Worm (Caenorhabditis elegans): ENCODE data around the gene F13A2.10.

Gene F13A2.10

ce11 chrV:4422127-4422526, 36.1 kb upstream of the F13A2.10 start, which contains the start of gene skr-7:
TSS of gene skr-7 (plus strand) at chrV:4422427.
- TF ChIP-seq jun-1 (tag; optimal IDR thresholded peaks at IDR 0.05) (no peak), ces-1 (GFP tag; optimal IDR thresholded peaks at IDR 0.05) (no peak), nhr-76 (tag; optimal IDR thresholded peaks at IDR 0.05) (no peak)

ce11 chrV:4421475-4421874, 35.4 kb upstream of the F13A2.10 start, which contains the start of gene skr-14:
TSS of gene skr-14 (minus strand) at chrV:4421575.
- TF ChIP-seq C16A3.4 (tag; optimal IDR thresholded peaks at IDR 0.05), result no peak

ce11 chrV:4419767-4420322, 33.8 kb upstream of the F13A2.10 start, which contains the start of the genes Y47D7A.7 and Y47D7A.2:
TSS of gene Y47D7A.7 (minus strand) at chrV:4419867.
TSS of gene Y47D7A.2 (plus strand) at chrV:4420272.
- TF ChIP-seq C34B4.2 (tag; optimal IDR thresholded peaks at IDR 0.05) (no peak), xbp-1 (tag; optimal IDR thresholded peaks at IDR 0.05) (no peak), mef-2 (tag; optimal IDR thresholded peaks at IDR 0.05) (no peak), efl-1 (optimal IDR thresholded peaks at IDR 0.05) (no peak), efl-1 (GFP tag; optimal IDR thresholded peaks at IDR 0.05 in 1 of 2) (no peak), ceh-88 (GFP tag; IDR thresholded peaks at IDR 0.05) (no peak), snu-23 (GFP tag; optimal IDR thresholded peaks at IDR 0.05) (no peak), sptf-1 (tag; optimal IDR thresholded peaks at IDR 0.05) (no peak), nhr-47 (tag; optimal IDR thresholded peaks at IDR 0.05) (no peak), lin-35 (GFP tag; optimal IDR thresholded peaks at IDR 0.05) (no peak), efl-3 (GFP tag; optimal IDR thresholded peaks at IDR 0.05) (no peak), ceh-82 (tag; optimal IDR thresholded peaks at IDR 0.05) (no peak), mdl-1 (tag; optimal IDR thresholded peaks at IDR 0.05) (no peak), unc-62 (GFP tag; optimal IDR thresholded peaks at IDR 0.05) (no peak), hpl-2 (GFP tag; optimal IDR thresholded peaks at IDR 0.05) (no peak), tbx-2 (tag; optimal IDR thresholded peaks at IDR 0.05) (no peak), unc-130 (tag; optimal IDR thresholded peaks at IDR 0.05) (no peak), elt-3 (tag; optimal IDR thresholded peaks at IDR 0.05) (no peak)

ce11 chrV:4418116-4418515, 32.0 kb upstream of the F13A2.10 start, which contains the start of gene Y47D7A.6:
TSS of gene Y47D7A.6 (minus strand) at chrV:4418216.
- TF ChIP-seq efl-3 (GFP tag; optimal IDR thresholded peaks at IDR 0.05) (no peak), isw-1 (GFP tag; IDR thresholded peaks at IDR 0.05) (no peak), pag-3 (tag; optimal IDR thresholded peaks at IDR 0.05; ENCODE audit: borderline replicate concordance, insufficient read depth) (no peak), ztf-4 (tag; optimal IDR thresholded peaks at IDR 0.05) (no peak), efl-1 (optimal IDR thresholded peaks at IDR 0.05) (no peak), efl-1 (GFP tag; optimal IDR thresholded peaks at IDR 0.05 in 1 of 2) (no peak), unc-86 (tag; optimal IDR thresholded peaks at IDR 0.05) (no peak), hpl-2 (GFP tag; optimal IDR thresholded peaks at IDR 0.05) (no peak), ces-1 (GFP tag; optimal IDR thresholded peaks at IDR 0.05) (no peak)

ce11 chrV:4416710-4417109, 30.6 kb upstream of the F13A2.10 start, which contains the start of gene Y47D7A.18:
TSS of gene Y47D7A.18 (minus strand) at chrV:4416810.
- TF ChIP-seq elt-2 (tag; optimal IDR thresholded peaks at IDR 0.05), result no peak
- no peak for TF ChIP-seq ztf-4 (tag; optimal IDR thresholded peaks at IDR 0.05)
- TF ChIP-seq dpl-1 (GFP tag; optimal IDR thresholded peaks at IDR 0.05), result no peak

- no peak for TF ChIP-seq sox-4 (tag; optimal IDR thresholded peaks at IDR 0.05)
- TF ChIP-seq dsc-1 (tag; optimal IDR thresholded peaks at IDR 0.05), result no peak
- no peak for TF ChIP-seq ama-1 (optimal IDR thresholded peaks at IDR 0.05)
- TF ChIP-seq sptf-1 (tag; optimal IDR thresholded peaks at IDR 0.05), result no peak
- no peak for TF ChIP-seq F16B12.6 (tag; optimal IDR thresholded peaks at IDR 0.05)
- TF ChIP-seq ceh-88 (GFP tag; IDR thresholded peaks at IDR 0.05), result no peak
- no peak for TF ChIP-seq ztf-4 (tag; optimal IDR thresholded peaks at IDR 0.05)
- TF ChIP-seq mdl-1 (tag; optimal IDR thresholded peaks at IDR 0.05), result no peak
- TF ChIP-seq tlp-1 (tag; optimal IDR thresholded peaks at IDR 0.05), result no peak
- no peak for TF ChIP-seq xbp-1 (tag; optimal IDR thresholded peaks at IDR 0.05)
- TF ChIP-seq rnt-1 (tag; optimal IDR thresholded peaks at IDR 0.05), result no peak
- TF ChIP-seq jun-1 (tag; optimal IDR thresholded peaks at IDR 0.05), result no peak
- no peak for TF ChIP-seq C04F5.9 (tag; optimal IDR thresholded peaks at IDR 0.05)
- no peak for TF ChIP-seq fkh-10 (GFP tag; optimal IDR thresholded peaks at IDR 0.05)
- TF ChIP-seq blmp-1 (tag; optimal IDR thresholded peaks at IDR 0.05), result no peak
Observed at ce11 chrV:4414613-4415071, 28.6 kb upstream of the F13A2.10 start, which contains the start of gene grl-5. TSS of gene grl-5 (minus strand) at chrV:4414663.
